Fruit fly (Drosophila melanogaster) whole organism, embryonic: ENCODE measurements around the gene vkg.

Source experiments
- Adf1 ChIP-seq: fragments of 200-800 bp; sonication (Bioruptor generic); IDR thresholded peaks from 2 replicates; pipeline ENCODE4 v1.3.6; 2022; ENCODE audit warnings: missing biosample characterization, missing genetic modification characterization
- BtbVII ChIP-seq: fragments of 200-800 bp; sonication (Bioruptor generic); optimal IDR thresholded peaks from 3 replicates; lab custom pipeline; 2017; ENCODE audit warnings: missing biosample characterization, mild to moderate bottlenecking, missing genetic modification characterization
- CG10274 ChIP-seq: fragments of 200-800 bp; sonication (Bioruptor generic); optimal IDR thresholded peaks from 3 replicates; lab custom pipeline; 2017; ENCODE audit warnings: missing biosample characterization, mild to moderate bottlenecking, missing genetic modification characterization
- CG12155 ChIP-seq: fragments of 200-800 bp; sonication (Bioruptor generic); optimal IDR thresholded peaks from 3 replicates; lab custom pipeline; 2016; ENCODE audit warnings: missing biosample characterization, missing genetic modification characterization
- CG12299 ChIP-seq: fragments of 200-800 bp; sonication (Bioruptor generic); optimal IDR thresholded peaks from 2 replicates; lab custom pipeline; 2018; ENCODE audit warnings: missing biosample characterization, mild to moderate bottlenecking, missing genetic modification characterization
- CG13894 ChIP-seq: fragments of 200-800 bp; sonication (Bioruptor generic); optimal IDR thresholded peaks from 3 replicates; lab custom pipeline; 2018; ENCODE audit warnings: missing biosample characterization, mild to moderate bottlenecking, missing genetic modification characterization, moderate library complexity
- CG1647 ChIP-seq: fragments of 200-800 bp; sonication (Bioruptor generic); optimal IDR thresholded peaks from 3 replicates; lab custom pipeline; 2016; ENCODE audit warnings: missing biosample characterization, missing genetic modification characterization
- CG18619 ChIP-seq: fragments of 200-800 bp; sonication (Bioruptor generic); optimal IDR thresholded peaks from 3 replicates; lab custom pipeline; 2017; ENCODE audit warnings: missing biosample characterization, mild to moderate bottlenecking, missing genetic modification characterization
- CG2678 ChIP-seq: fragments of 200-800 bp; sonication (Bioruptor generic); optimal IDR thresholded peaks from 3 replicates; lab custom pipeline; 2019; ENCODE audit warnings: missing biosample characterization, mild to moderate bottlenecking, missing genetic modification characterization, moderate library complexity
- CG2889 ChIP-seq: fragments of 200-800 bp; sonication (Bioruptor generic); IDR thresholded peaks from 3 replicates; pipeline ENCODE4 v1.3.6; 2022; ENCODE audit warnings: missing biosample characterization, missing genetic modification characterization
- CG34224 ChIP-seq: fragments of 200-800 bp; sonication (Bioruptor generic); IDR thresholded peaks from 3 replicates; pipeline ENCODE4 v1.3.6; 2022; ENCODE audit warnings: missing biosample characterization, missing genetic modification characterization; ENCODE audit not compliant: partially characterized antibody
- CG3847 ChIP-seq: fragments of 200-800 bp; sonication (Bioruptor generic); IDR thresholded peaks from 2 replicates; pipeline ENCODE4 v1.3.6; 2022; ENCODE audit warnings: missing biosample characterization, missing genetic modification characterization
- CG4328 ChIP-seq: fragments of 200-800 bp; sonication (Bioruptor generic); optimal IDR thresholded peaks from 3 replicates; lab custom pipeline; 2017; ENCODE audit warnings: missing biosample characterization, missing genetic modification reagents, missing genetic modification characterization
- CG4820 ChIP-seq: fragments of 200-800 bp; sonication (Bioruptor generic); optimal IDR thresholded peaks from 3 replicates; lab custom pipeline; 2016; ENCODE audit warnings: missing biosample characterization, missing genetic modification characterization
- CG4854 ChIP-seq: fragments of 200-800 bp; sonication (Bioruptor generic); optimal IDR thresholded peaks from 2 replicates; lab custom pipeline; 2016; ENCODE audit warnings: missing biosample characterization, missing genetic modification characterization, inconsistent platforms
- CG5953 ChIP-seq: fragments of 200-800 bp; sonication (Bioruptor generic); IDR thresholded peaks from 2 replicates; pipeline ENCODE4 v1.3.6; 2022; ENCODE audit warnings: missing biosample characterization, missing genetic modification characterization
- CG6854 ChIP-seq: fragments of 200-800 bp; sonication (Bioruptor generic); optimal IDR thresholded peaks from 3 replicates; lab custom pipeline; 2017; ENCODE audit warnings: missing biosample characterization, mild to moderate bottlenecking, missing genetic modification characterization
- CG7271 ChIP-seq: fragments of 200-800 bp; sonication (Bioruptor generic); optimal IDR thresholded peaks from 2 replicates; lab custom pipeline; 2018; ENCODE audit warnings: missing biosample characterization, mild to moderate bottlenecking, missing genetic modification characterization, moderate library complexity
- Camta ChIP-seq: fragments of 200-800 bp; sonication (Bioruptor generic); optimal IDR thresholded peaks from 2 replicates; lab custom pipeline; 2016; ENCODE audit warnings: missing biosample characterization, missing genetic modification characterization
- D19A ChIP-seq: fragments of 200-800 bp; optimal IDR thresholded peaks from 3 replicates; lab custom pipeline; 2019; ENCODE audit warnings: missing biosample characterization, mild to moderate bottlenecking, missing genetic modification characterization, moderate library complexity
- Dad ChIP-seq: fragments of 200-800 bp; sonication (Bioruptor generic); optimal IDR thresholded peaks from 3 replicates; lab custom pipeline; 2016; ENCODE audit warnings: missing biosample characterization, missing genetic modification characterization
- Dip3 ChIP-seq: fragments of 200-800 bp; sonication (Bioruptor generic); optimal IDR thresholded peaks from 3 replicates; lab custom pipeline; 2016; ENCODE audit warnings: missing biosample characterization, missing genetic modification characterization
- Elba2 ChIP-seq: fragments of 200-800 bp; sonication (Bioruptor generic); optimal IDR thresholded peaks from 3 replicates; lab custom pipeline; 2016; ENCODE audit warnings: missing biosample characterization, missing genetic modification characterization
- Fer3 ChIP-seq: fragments of 200-800 bp; sonication (Bioruptor generic); optimal IDR thresholded peaks from 2 replicates; lab custom pipeline; 2018; ENCODE audit warnings: missing biosample characterization, mild to moderate bottlenecking, missing genetic modification characterization, moderate library complexity
- HLHmδ ChIP-seq: fragments of 200-800 bp; sonication (Bioruptor generic); optimal IDR thresholded peaks from 2 replicates; lab custom pipeline; 2018; ENCODE audit warnings: missing biosample characterization, mild to moderate bottlenecking, missing genetic modification characterization, moderate library complexity
- Hand ChIP-seq: fragments of 200-800 bp; sonication (Bioruptor generic); optimal IDR thresholded peaks from 2 replicates; lab custom pipeline; 2017; ENCODE audit warnings: mild to moderate bottlenecking, missing biosample characterization, missing genetic modification reagents, missing genetic modification characterization
- Lim3 ChIP-seq: fragments of 200-800 bp; sonication (Bioruptor generic); IDR thresholded peaks from 2 replicates; pipeline ENCODE4 v1.3.6; 2022; ENCODE audit warnings: missing biosample characterization, missing genetic modification characterization
- MTF-1 ChIP-seq: fragments of 200-800 bp; sonication (Bioruptor generic); optimal IDR thresholded peaks from 2 replicates; lab custom pipeline; 2018; ENCODE audit warnings: missing biosample characterization, mild to moderate bottlenecking, missing genetic modification characterization, borderline replicate concordance
- NC2β ChIP-seq: fragments of 200-800 bp; sonication (Bioruptor generic); optimal IDR thresholded peaks from 2 replicates; lab custom pipeline; 2016; ENCODE audit warnings: missing biosample characterization, missing genetic modification characterization
- Nf-YB ChIP-seq: fragments of 200-800 bp; sonication (Bioruptor generic); optimal IDR thresholded peaks from 3 replicates; lab custom pipeline; 2019; ENCODE audit warnings: missing biosample characterization, mild to moderate bottlenecking, missing genetic modification characterization, moderate library complexity
- Ptx1 ChIP-seq: fragments of 200-800 bp; sonication (Bioruptor generic); IDR thresholded peaks from 2 replicates; pipeline ENCODE4 v1.3.6; 2022; ENCODE audit warnings: missing biosample characterization, missing genetic modification characterization
- Taf1 ChIP-seq: fragments of 200-800 bp; sonication (Bioruptor generic); IDR thresholded peaks from 2 replicates; pipeline ENCODE4 v1.3.6; 2022; ENCODE audit warnings: missing biosample characterization, missing genetic modification characterization
- abd-A ChIP-seq: fragments of 200-800 bp; sonication (Bioruptor generic); optimal IDR thresholded peaks from 3 replicates; lab custom pipeline; 2019; ENCODE audit warnings: missing biosample characterization, mild to moderate bottlenecking, missing genetic modification characterization, moderate library complexity
- ap ChIP-seq: fragments of 200-800 bp; sonication (Bioruptor generic); IDR thresholded peaks from 2 replicates; pipeline ENCODE4 v1.3.6; 2022; ENCODE audit warnings: missing biosample characterization, missing genetic modification characterization
- bab2 ChIP-seq: fragments of 200-800 bp; sonication (Bioruptor generic); optimal IDR thresholded peaks from 2 replicates; lab custom pipeline; 2016; ENCODE audit warnings: missing biosample characterization, missing genetic modification characterization
- crp ChIP-seq, 2 experiments: fragments of 200-800 bp; sonication (Bioruptor generic); optimal IDR thresholded peaks; 2 replicates in 1 of 2; 3 replicates in 1 of 2; lab custom pipeline; 2017; ENCODE audit warnings: missing biosample characterization in 2 of 2, missing genetic modification characterization in 2 of 2, mild to moderate bottlenecking in 1 of 2, moderate library complexity in 1 of 2
- disco-r ChIP-seq: fragments of 200-800 bp; sonication (Bioruptor generic); optimal IDR thresholded peaks from 2 replicates; lab custom pipeline; 2016; ENCODE audit warnings: missing biosample characterization, missing genetic modification characterization
- dmrt11E ChIP-seq: fragments of 200-800 bp; sonication (Bioruptor generic); optimal IDR thresholded peaks from 3 replicates; lab custom pipeline; 2018; ENCODE audit warnings: missing biosample characterization, mild to moderate bottlenecking, missing genetic modification characterization, moderate library complexity
- en ChIP-seq: fragments of 200-800 bp; sonication (Bioruptor generic); optimal IDR thresholded peaks from 2 replicates; lab custom pipeline; 2016; ENCODE audit warnings: missing biosample characterization, missing genetic modification characterization
- fru ChIP-seq: fragments of >200 bp; optimal IDR thresholded peaks from 2 replicates; lab custom pipeline; 2017
- gcm2 ChIP-seq: fragments of 200-800 bp; sonication (Bioruptor generic); optimal IDR thresholded peaks from 2 replicates; lab custom pipeline; 2016; ENCODE audit warnings: missing biosample characterization, missing genetic modification characterization
- her ChIP-seq: fragments of 200-800 bp; sonication (Bioruptor generic); optimal IDR thresholded peaks from 2 replicates; lab custom pipeline; 2016; ENCODE audit warnings: missing biosample characterization, missing genetic modification characterization
- lbe ChIP-seq: fragments of 200-800 bp; sonication (Bioruptor generic); optimal IDR thresholded peaks from 2 replicates; lab custom pipeline; 2016; ENCODE audit warnings: missing biosample characterization, mild to moderate bottlenecking, missing genetic modification characterization
- nerfin-2 ChIP-seq: fragments of 200-800 bp; sonication (Bioruptor generic); IDR thresholded peaks from 2 replicates; pipeline ENCODE4 v1.3.6; 2022; ENCODE audit warnings: missing biosample characterization, missing genetic modification characterization; ENCODE audit not compliant: partially characterized antibody
- oc ChIP-seq: fragments of 200-800 bp; sonication (Bioruptor generic); optimal IDR thresholded peaks from 2 replicates; lab custom pipeline; 2018; ENCODE audit warnings: missing biosample characterization, mild to moderate bottlenecking, missing genetic modification characterization, moderate library complexity
- onecut ChIP-seq: fragments of 200-800 bp; sonication (Bioruptor generic); IDR thresholded peaks from 2 replicates; pipeline ENCODE4 v1.3.6; 2022; ENCODE audit warnings: missing biosample characterization, missing genetic modification characterization
- row ChIP-seq: fragments of 200-800 bp; sonication (Bioruptor generic); IDR thresholded peaks from 3 replicates; pipeline ENCODE4 v1.3.6; 2022; ENCODE audit warnings: missing biosample characterization, missing genetic modification characterization
- sqz ChIP-seq: fragments of 200-800 bp; sonication (Bioruptor generic); optimal IDR thresholded peaks from 3 replicates; lab custom pipeline; 2018; ENCODE audit warnings: missing biosample characterization, mild to moderate bottlenecking, missing genetic modification characterization
- tgo ChIP-seq: fragments of 200-800 bp; sonication (Bioruptor generic); IDR thresholded peaks from 3 replicates; pipeline ENCODE4 v1.3.6; 2022; ENCODE audit warnings: missing biosample characterization, missing genetic modification characterization
- trem ChIP-seq: fragments of 200-800 bp; optimal IDR thresholded peaks from 3 replicates; lab custom pipeline; 2019; ENCODE audit warnings: missing biosample characterization, mild to moderate bottlenecking, missing genetic modification characterization, moderate library complexity
- tup ChIP-seq: fragments of 200-800 bp; sonication (Bioruptor generic); optimal IDR thresholded peaks from 2 replicates; lab custom pipeline; 2016; ENCODE audit warnings: missing biosample characterization, mild to moderate bottlenecking, missing genetic modification characterization, moderate library complexity

vkg gene

DNA sequence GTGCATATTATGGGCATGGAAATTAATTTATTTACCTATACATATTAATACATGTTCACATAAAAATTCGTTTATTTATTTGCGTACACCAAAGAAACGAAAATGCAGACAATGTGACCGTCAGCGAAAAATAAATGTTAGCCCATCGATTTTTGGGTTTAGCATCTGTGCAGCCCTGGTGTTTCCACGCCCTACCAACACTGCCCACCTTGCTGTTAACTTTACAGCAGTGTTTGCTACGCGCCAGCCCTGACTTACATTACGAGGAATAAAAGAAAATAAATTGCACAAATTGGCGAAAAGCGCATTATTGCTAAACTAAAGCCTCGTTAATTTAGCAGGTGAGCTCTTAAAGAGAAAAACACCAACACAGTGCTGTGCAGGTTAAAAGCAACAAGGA lies 15.1 kb upstream of the vkg start, which contains the start of the genes CG33995, CG44000 and CG44001 (continued):
- TF ChIP-seq CG13894 (tag; lab: Kevin White, UChicago), result peak; percentile 34
- peak; percentile 39 for TF ChIP-seq Dip3 (GFP tag; lab: Kevin White, UChicago)
- peak; percentile 3 for TF ChIP-seq CG7271
- TF ChIP-seq Ptx1 (GFP tag; lab: Robert Waterston, UW), result peak; percentile 49
- no peak for TF ChIP-seq Elba2 (GFP tag; lab: Kevin White, UChicago)
- peak; percentile 45 for TF ChIP-seq trem (tag; lab: Kevin White, UChicago)
- 0 out of 3 replicates have a peak, but pooled peaks have one; percentile 18 for TF ChIP-seq CG34224
- TF ChIP-seq NC2β, result peak; percentile 76
- peak; percentile 23 for TF ChIP-seq sqz (GFP tag; lab: Kevin White, UChicago)
- TF ChIP-seq oc (tag; lab: Kevin White, UChicago), result peak; percentile 28
- TF ChIP-seq disco-r (GFP tag; lab: Kevin White, UChicago), result no peak
- TF ChIP-seq Adf1 (GFP tag; lab: Robert Waterston, UW), result no peak
- no peak for TF ChIP-seq D19A (tag; lab: Kevin White, UChicago)
- no peak for TF ChIP-seq Dad (GFP tag; lab: Kevin White, UChicago)
- TF ChIP-seq dmrt11E (tag; lab: Kevin White, UChicago), result peak; percentile 23
- peak; percentile 17 for TF ChIP-seq CG4328 (GFP tag; lab: Kevin White, UChicago)
- no peak for TF ChIP-seq ap (GFP tag; lab: Robert Waterston, UW)
- peak; percentile 16 for TF ChIP-seq CG4820 (GFP tag; lab: Kevin White, UChicago)
- TF ChIP-seq MTF-1 (GFP tag; lab: Kevin White, UChicago), result no peak
- no peak for TF ChIP-seq CG5953 (GFP tag; lab: Robert Waterston, UW)
- TF ChIP-seq CG2889 (GFP tag; lab: Robert Waterston, UW), result no peak
- TF ChIP-seq bab2 (GFP tag; lab: Kevin White, UChicago), result peak; percentile 46
- TF ChIP-seq CG2678, result peak; percentile 31
- peak; percentile 28; the same call in 2 of the 3 replicates for TF ChIP-seq tgo (GFP tag; lab: Robert Waterston, UW)
- peak; percentile 28 for TF ChIP-seq tup (GFP tag; lab: Kevin White, UChicago)
- TF ChIP-seq CG3847 (GFP tag; lab: Robert Waterston, UW), result peak; percentile 75
- peak; percentile 69 for TF ChIP-seq abd-A (tag; lab: Kevin White, UChicago)
- peak; percentile 7 for TF ChIP-seq HLHmδ (GFP tag; lab: Kevin White, UChicago)
- TF ChIP-seq fru (lab: Kevin White, UChicago), result no peak
- TF ChIP-seq onecut, result peak; percentile 98
- no peak for TF ChIP-seq BtbVII
- TF ChIP-seq Nf-YB (GFP tag; lab: Kevin White, UChicago), result peak; percentile 9
- no peak for TF ChIP-seq CG6854 (GFP tag; lab: Kevin White, UChicago)
- TF ChIP-seq CG1647 (GFP tag; lab: Kevin White, UChicago), result peak; percentile 16
- TF ChIP-seq Taf1 (GFP tag; lab: Robert Waterston, UW), result no peak
- peak; percentile 65 for TF ChIP-seq her (GFP tag; lab: Kevin White, UChicago)
- no peak for TF ChIP-seq Lim3 (GFP tag; lab: Robert Waterston, UW)
- peak; percentile 39; the same call in 2 of the 3 replicates for TF ChIP-seq row (GFP tag; lab: Robert Waterston, UW)
- TF ChIP-seq lbe (GFP tag; lab: Kevin White, UChicago), result peak; percentile 10
- TF ChIP-seq nerfin-2 (GFP tag; lab: Robert Waterston, UW), result no peak
- TF ChIP-seq CG4854, result peak; percentile 55
- peak; percentile 4 for TF ChIP-seq CG12299
- TF ChIP-seq Camta (GFP tag; lab: Kevin White, UChicago), result peak; percentile 41
- TF ChIP-seq Fer3, result peak; percentile 21
- TF ChIP-seq CG18619 (GFP tag; lab: Kevin White, UChicago), result peak; percentile 13
- peak; percentile 45 for TF ChIP-seq en (GFP tag; lab: Kevin White, UChicago)
- TF ChIP-seq gcm2, result peak; percentile 38
- TF ChIP-seq crp (GFP tag; optimal IDR thresholded peaks at IDR 0.05; lab: Kevin White, UChicago), result peak in 1 of 2 experiments; percentile 70
- peak; percentile 54 for TF ChIP-seq CG12155 (GFP tag; lab: Kevin White, UChicago)
- no peak for TF ChIP-seq CG10274
- TF ChIP-seq Hand (GFP tag; lab: Kevin White, UChicago), result no peak
